Worm (Caenorhabditis elegans): ENCODE data around the gene ets-5.
A peak's percentile ranks its signal among the peaks of the same experiment; 100 is the strongest.

The ets-5 gene

DNA sequence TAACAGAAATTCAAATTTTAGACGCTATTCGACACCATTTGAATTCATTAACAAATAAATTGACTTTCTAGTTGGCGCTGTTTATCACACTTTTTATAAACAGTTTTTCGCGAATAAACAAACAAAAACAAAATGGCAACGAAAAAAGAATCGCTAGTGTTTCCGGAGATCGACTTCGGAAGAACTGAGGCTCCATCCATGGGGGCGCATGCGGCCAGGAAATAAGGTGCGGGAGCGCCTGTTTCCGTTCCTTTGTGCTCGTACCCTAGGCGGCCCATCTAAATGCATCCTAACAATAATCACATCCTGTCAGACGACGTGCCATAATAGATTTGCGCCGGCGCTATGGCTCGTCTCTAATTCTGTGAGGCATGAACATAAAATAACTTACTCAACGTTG lies 246 bp downstream of the ets-5 start:
- no peak for TF ChIP-seq snpc-4 (tag; optimal IDR thresholded peaks at IDR 0.05)
- no peak for TF ChIP-seq pha-4 (tag; optimal IDR thresholded peaks at IDR 0.05)
- no peak for TF ChIP-seq sem-2 (GFP tag; optimal IDR thresholded peaks at IDR 0.05)
- no peak for TF ChIP-seq ztf-11 (tag; optimal IDR thresholded peaks at IDR 0.05)
- no peak for TF ChIP-seq unc-120 (tag; optimal IDR thresholded peaks at IDR 0.05; ENCODE audit: poor library complexity, severe bottlenecking)
- TF ChIP-seq sptf-1 (tag; optimal IDR thresholded peaks at IDR 0.05): no peak
- no peak for TF ChIP-seq unc-39 (tag; optimal IDR thresholded peaks at IDR 0.05)
- TF ChIP-seq ceh-39 (tag; optimal IDR thresholded peaks at IDR 0.05): no peak
- TF ChIP-seq tbx-8 (GFP tag; optimal IDR thresholded peaks at IDR 0.05): no peak
- no peak for TF ChIP-seq zip-8 (tag; optimal IDR thresholded peaks at IDR 0.05)
- no peak for TF ChIP-seq mls-2 (tag; optimal IDR thresholded peaks at IDR 0.05)

DNA sequence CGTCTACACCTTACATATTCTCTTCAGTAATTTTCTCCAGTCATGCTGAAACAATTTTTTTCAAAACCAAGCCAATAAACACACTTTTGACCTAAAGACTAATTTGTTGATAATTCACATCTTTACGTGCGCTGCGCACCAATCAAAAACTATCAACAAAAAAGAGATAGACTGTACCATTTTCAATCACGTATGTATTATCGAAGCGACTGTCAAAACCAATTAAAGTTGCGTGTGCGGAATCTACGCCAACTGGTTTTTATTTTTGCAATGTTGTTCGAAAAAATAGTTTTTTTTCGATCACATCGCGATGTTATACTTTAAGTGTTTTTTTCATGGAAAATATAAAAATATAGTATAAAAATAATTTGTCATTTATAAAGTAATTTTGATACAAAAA lies 5.0 kb downstream of the ets-5 start:
- no peak for TF ChIP-seq cnd-1 (tag; optimal IDR thresholded peaks at IDR 0.05)
- TF ChIP-seq unc-62 (GFP tag; optimal IDR thresholded peaks at IDR 0.05): no peak
- TF ChIP-seq drap-1 (GFP tag; optimal IDR thresholded peaks at IDR 0.05): no peak
- no peak for TF ChIP-seq sem-2 (GFP tag; optimal IDR thresholded peaks at IDR 0.05)

DNA sequence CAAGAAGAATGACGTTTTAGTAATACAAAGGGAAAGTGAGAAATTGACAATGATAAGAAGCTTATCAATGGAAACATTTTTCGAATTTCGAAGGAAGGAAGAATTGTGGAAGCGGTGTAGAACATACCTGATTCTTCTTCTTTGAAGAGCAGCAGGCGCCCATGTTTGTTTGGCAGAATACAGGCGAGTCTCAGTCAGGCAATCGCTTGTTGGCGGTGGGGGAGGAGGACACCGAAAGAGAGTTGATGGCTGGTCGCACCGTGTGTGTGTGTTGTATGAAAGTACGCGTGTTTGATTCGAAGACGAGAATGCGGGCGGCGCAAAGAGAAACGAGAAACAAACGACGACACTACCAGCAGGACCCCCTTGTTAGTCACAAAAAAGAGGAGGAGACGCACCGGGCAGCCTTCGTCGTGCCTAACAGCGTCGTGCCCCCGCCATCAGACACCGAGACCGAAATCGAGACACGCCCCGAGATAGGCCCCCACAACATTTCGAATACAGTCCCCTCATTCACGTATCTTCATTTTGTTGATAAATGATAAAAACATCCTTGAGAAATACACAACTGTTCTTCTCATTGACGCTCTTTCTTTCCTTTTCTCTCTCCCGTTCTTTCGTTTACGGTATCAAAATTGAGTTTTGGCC lies 6.5 kb downstream of the ets-5 start, which contains the start of gene cal-5:
Gene cal-5, minus strand, starts transcription at position 266 of the 648 bp plus-strand sequence.
- TF ChIP-seq nhr-237 (tag; optimal IDR thresholded peaks at IDR 0.05) (no peak), ham-2 (GFP tag; optimal IDR thresholded peaks at IDR 0.05) (no peak), ztf-11 (tag; optimal IDR thresholded peaks at IDR 0.05) (no peak), lin-32 (GFP tag; optimal IDR thresholded peaks at IDR 0.05) (no peak), pha-4 (tag; optimal IDR thresholded peaks at IDR 0.05) (no peak), mab-5 (tag; optimal IDR thresholded peaks at IDR 0.05) (no peak), ceh-39 (tag; optimal IDR thresholded peaks at IDR 0.05) (no peak), lin-13 (tag; optimal IDR thresholded peaks at IDR 0.05) (no peak), ceh-83 (GFP tag; optimal IDR thresholded peaks at IDR 0.05) (no peak), sptf-1 (tag; optimal IDR thresholded peaks at IDR 0.05) (peak; percentile 3), M03D4.4 (tag; optimal IDR thresholded peaks at IDR 0.05) (no peak), drap-1 (GFP tag; optimal IDR thresholded peaks at IDR 0.05) (peak; percentile 17), flh-1 (GFP tag; optimal IDR thresholded peaks at IDR 0.05) (no peak), nhr-76 (tag; optimal IDR thresholded peaks at IDR 0.05) (no peak), elt-1 (tag; optimal IDR thresholded peaks at IDR 0.05; ENCODE audit: borderline replicate concordance, insufficient read depth) (no peak), unc-39 (tag; optimal IDR thresholded peaks at IDR 0.05) (no peak), mls-2 (tag; optimal IDR thresholded peaks at IDR 0.05) (no peak), ces-1 (GFP tag; optimal IDR thresholded peaks at IDR 0.05) (no peak), mep-1 (tag; optimal IDR thresholded peaks at IDR 0.05) (no peak), bed-3 (GFP tag; optimal IDR thresholded peaks at IDR 0.05) (no peak), blmp-1 (tag; optimal IDR thresholded peaks at IDR 0.05) (no peak), unc-62 (GFP tag; optimal IDR thresholded peaks at IDR 0.05) (no peak), unc-120 (tag; optimal IDR thresholded peaks at IDR 0.05; ENCODE audit: poor library complexity, severe bottlenecking) (no peak), elt-3 (tag; optimal IDR thresholded peaks at IDR 0.05) (no peak), cnd-1 (tag; optimal IDR thresholded peaks at IDR 0.05) (peak; percentile 21), nhr-12 (tag; optimal IDR thresholded peaks at IDR 0.05) (no peak)

DNA sequence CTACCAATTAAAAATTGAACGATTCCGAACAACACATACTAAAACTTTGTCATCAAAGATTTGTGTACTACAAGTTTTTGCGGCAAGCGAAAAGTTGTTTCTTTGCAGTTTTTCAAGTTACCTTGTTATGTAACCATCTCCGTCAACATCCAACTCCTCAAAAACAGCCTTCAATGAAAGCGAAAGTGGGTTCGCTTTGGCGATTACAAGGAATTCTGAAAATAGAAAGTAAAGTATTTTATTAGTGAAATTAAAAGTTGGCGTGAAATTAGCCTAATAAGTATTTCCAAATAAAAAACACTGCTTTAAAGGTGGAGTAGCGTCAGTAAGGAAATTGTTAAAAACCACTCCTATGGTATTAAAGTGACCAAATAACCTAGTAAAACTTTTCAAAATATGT lies 8.8 kb downstream of the ets-5 start:
- TF ChIP-seq blmp-1 (tag; optimal IDR thresholded peaks at IDR 0.05): no peak
- no peak for TF ChIP-seq ceh-83 (GFP tag; optimal IDR thresholded peaks at IDR 0.05)
- TF ChIP-seq ceh-39 (tag; optimal IDR thresholded peaks at IDR 0.05): no peak
- TF ChIP-seq ces-1 (GFP tag; optimal IDR thresholded peaks at IDR 0.05): no peak
- no peak for TF ChIP-seq lin-13 (tag; optimal IDR thresholded peaks at IDR 0.05)
- no peak for TF ChIP-seq sem-2 (GFP tag; optimal IDR thresholded peaks at IDR 0.05)
- no peak for TF ChIP-seq unc-39 (tag; optimal IDR thresholded peaks at IDR 0.05)
- TF ChIP-seq flh-1 (GFP tag; optimal IDR thresholded peaks at IDR 0.05): no peak
- TF ChIP-seq M03D4.4 (tag; optimal IDR thresholded peaks at IDR 0.05): no peak
- TF ChIP-seq elt-1 (tag; optimal IDR thresholded peaks at IDR 0.05; ENCODE audit: borderline replicate concordance, insufficient read depth): no peak
- no peak for TF ChIP-seq hlh-1 (tag; optimal IDR thresholded peaks at IDR 0.05)
- TF ChIP-seq elt-3 (tag; optimal IDR thresholded peaks at IDR 0.05): no peak
- no peak for TF ChIP-seq ham-2 (GFP tag; optimal IDR thresholded peaks at IDR 0.05)
- TF ChIP-seq drap-1 (GFP tag; optimal IDR thresholded peaks at IDR 0.05): no peak
- TF ChIP-seq ztf-11 (tag; optimal IDR thresholded peaks at IDR 0.05): no peak
- no peak for TF ChIP-seq mls-2 (tag; optimal IDR thresholded peaks at IDR 0.05)
- TF ChIP-seq mab-5 (tag; optimal IDR thresholded peaks at IDR 0.05): no peak
- TF ChIP-seq unc-120 (tag; optimal IDR thresholded peaks at IDR 0.05; ENCODE audit: poor library complexity, severe bottlenecking): no peak

Data from whole organism, mixed stage, embryonic.